Fruit fly (Drosophila melanogaster) whole organism, embryonic: ENCODE data around the gene Gart.

Experiments
- Adf1 ChIP-seq: fragments of 200-800 bp; sonication (Bioruptor generic); IDR thresholded peaks from 2 replicates; pipeline ENCODE4 v1.3.6; 2022; ENCODE audit warnings: missing biosample characterization, missing genetic modification characterization
- CG11247 ChIP-seq: fragments of 200-800 bp; sonication (Bioruptor generic); IDR thresholded peaks from 2 replicates; pipeline ENCODE4 v1.3.6; 2022; ENCODE audit warnings: missing biosample characterization, missing genetic modification characterization
- CG11723 ChIP-seq: fragments of 200-800 bp; sonication (Bioruptor generic); optimal IDR thresholded peaks from 2 replicates; lab custom pipeline; 2017; ENCODE audit warnings: missing biosample characterization, mild to moderate bottlenecking, missing genetic modification characterization
- CG12236 ChIP-seq: fragments of 200-800 bp; sonication (Bioruptor generic); optimal IDR thresholded peaks from 2 replicates; lab custom pipeline; 2016; ENCODE audit warnings: missing biosample characterization, missing genetic modification characterization
- CG13296 ChIP-seq: fragments of 200-800 bp; sonication (Bioruptor generic); optimal IDR thresholded peaks from 3 replicates; lab custom pipeline; 2018; ENCODE audit warnings: missing biosample characterization, mild to moderate bottlenecking, missing genetic modification characterization
- CG13775 ChIP-seq: fragments of 200-800 bp; sonication (Bioruptor generic); optimal IDR thresholded peaks from 3 replicates; lab custom pipeline; 2017; ENCODE audit warnings: missing biosample characterization, mild to moderate bottlenecking, missing genetic modification characterization
- CG13894 ChIP-seq: fragments of 200-800 bp; sonication (Bioruptor generic); optimal IDR thresholded peaks from 3 replicates; lab custom pipeline; 2018; ENCODE audit warnings: missing biosample characterization, mild to moderate bottlenecking, missing genetic modification characterization, moderate library complexity
- CG15011 ChIP-seq: fragments of 200-800 bp; sonication (Bioruptor generic); optimal IDR thresholded peaks from 3 replicates; lab custom pipeline; 2018; ENCODE audit warnings: missing biosample characterization, mild to moderate bottlenecking, missing genetic modification characterization
- CG3065 ChIP-seq: fragments of 200-800 bp; sonication (Bioruptor generic); optimal IDR thresholded peaks from 2 replicates; lab custom pipeline; 2016; ENCODE audit warnings: missing biosample characterization, missing genetic modification characterization
- CG33557 ChIP-seq: fragments of 200-800 bp; sonication (Bioruptor generic); optimal IDR thresholded peaks from 2 replicates; lab custom pipeline; 2019; ENCODE audit warnings: missing biosample characterization, mild to moderate bottlenecking, missing genetic modification characterization, moderate library complexity
- CG34224 ChIP-seq: fragments of 200-800 bp; sonication (Bioruptor generic); IDR thresholded peaks from 3 replicates; pipeline ENCODE4 v1.3.6; 2022; ENCODE audit warnings: missing biosample characterization, missing genetic modification characterization; ENCODE audit not compliant: partially characterized antibody
- CG3726 ChIP-seq: fragments of 200-800 bp; sonication (Bioruptor generic); IDR thresholded peaks from 3 replicates; pipeline ENCODE4, ENCODE4 v1.3.6; 2022; ENCODE audit warnings: missing biosample characterization, missing genetic modification characterization
- CG4282 ChIP-seq: fragments of 200-800 bp; sonication (Bioruptor generic); optimal IDR thresholded peaks from 2 replicates; lab custom pipeline; 2016; ENCODE audit warnings: missing biosample characterization, missing genetic modification characterization
- CG7271 ChIP-seq: fragments of 200-800 bp; sonication (Bioruptor generic); optimal IDR thresholded peaks from 2 replicates; lab custom pipeline; 2018; ENCODE audit warnings: missing biosample characterization, mild to moderate bottlenecking, missing genetic modification characterization, moderate library complexity
- CG7928 ChIP-seq: fragments of 200-800 bp; sonication (Bioruptor generic); optimal IDR thresholded peaks from 2 replicates; lab custom pipeline; 2017; ENCODE audit warnings: missing biosample characterization, mild to moderate bottlenecking, missing genetic modification characterization
- CG8765 ChIP-seq: fragments of 200-800 bp; sonication (Bioruptor generic); IDR thresholded peaks from 2 replicates; pipeline ENCODE4 v1.3.6; 2022; ENCODE audit warnings: missing biosample characterization, missing genetic modification characterization
- Camta ChIP-seq: fragments of 200-800 bp; sonication (Bioruptor generic); optimal IDR thresholded peaks from 2 replicates; lab custom pipeline; 2016; ENCODE audit warnings: missing biosample characterization, missing genetic modification characterization
- Dfd ChIP-seq, 2 experiments: fragments of >200 bp; optimal IDR thresholded peaks; 2 replicates each; lab custom pipeline; 2017; ENCODE audit warnings: missing biosample characterization in 2 of 2, missing genetic modification characterization in 2 of 2
- Elba2 ChIP-seq: fragments of 200-800 bp; sonication (Bioruptor generic); optimal IDR thresholded peaks from 3 replicates; lab custom pipeline; 2016; ENCODE audit warnings: missing biosample characterization, missing genetic modification characterization
- Gug ChIP-seq: fragments of 200-800 bp; sonication (Bioruptor generic); IDR thresholded peaks from 4 replicates; pipeline ENCODE4 v1.3.6; 2022; ENCODE audit warnings: missing biosample characterization, missing genetic modification characterization
- HHEX ChIP-seq: fragments of 200-800 bp; sonication (Bioruptor generic); optimal IDR thresholded peaks from 3 replicates; lab custom pipeline; 2017; ENCODE audit warnings: missing biosample characterization, mild to moderate bottlenecking, missing genetic modification characterization, missing genetic modification reagents
- Hr3 ChIP-seq: fragments of 200-800 bp; sonication (Bioruptor generic); optimal IDR thresholded peaks from 3 replicates; lab custom pipeline; 2016; ENCODE audit warnings: missing biosample characterization, missing genetic modification characterization
- Hr39 ChIP-seq: fragments of >200 bp; optimal IDR thresholded peaks from 2 replicates; lab custom pipeline; 2017
- MTF-1 ChIP-seq: fragments of 200-800 bp; sonication (Bioruptor generic); optimal IDR thresholded peaks from 2 replicates; lab custom pipeline; 2018; ENCODE audit warnings: missing biosample characterization, mild to moderate bottlenecking, missing genetic modification characterization, borderline replicate concordance
- Max ChIP-seq: fragments of 200-800 bp; sonication (Bioruptor generic); optimal IDR thresholded peaks from 2 replicates; lab custom pipeline; 2016; ENCODE audit warnings: missing biosample characterization, mild to moderate bottlenecking, missing genetic modification characterization
- NK7.1 ChIP-seq: fragments of 200-800 bp; sonication (Bioruptor generic); optimal IDR thresholded peaks from 3 replicates; lab custom pipeline; 2016; ENCODE audit warnings: missing biosample characterization, missing genetic modification characterization
- Nf-YB ChIP-seq: fragments of 200-800 bp; sonication (Bioruptor generic); optimal IDR thresholded peaks from 3 replicates; lab custom pipeline; 2019; ENCODE audit warnings: missing biosample characterization, mild to moderate bottlenecking, missing genetic modification characterization, moderate library complexity
- Optix ChIP-seq: fragments of 200-800 bp; sonication (Bioruptor generic); IDR thresholded peaks from 3 replicates; pipeline ENCODE4 v1.3.6; 2022; ENCODE audit warnings: missing biosample characterization, missing genetic modification characterization
- Ravus ChIP-seq: fragments of 200-800 bp; sonication (Bioruptor generic); IDR thresholded peaks from 2 replicates; pipeline ENCODE4 v1.3.6; 2022; ENCODE audit warnings: missing biosample characterization, missing genetic modification characterization
- Six4 ChIP-seq: fragments of 200-800 bp; sonication (Bioruptor generic); optimal IDR thresholded peaks from 2 replicates; lab custom pipeline; 2016; ENCODE audit warnings: missing biosample characterization, missing genetic modification characterization
- Tbp ChIP-seq: fragments of >200 bp; optimal IDR thresholded peaks from 2 replicates; lab custom pipeline; 2018; ENCODE audit warnings: missing biosample characterization, missing genetic modification characterization
- Xrp1 ChIP-seq: fragments of 200-800 bp; sonication (Bioruptor generic); IDR thresholded peaks from 2 replicates; pipeline ENCODE4 v1.3.6; 2022; ENCODE audit warnings: missing biosample characterization, missing genetic modification characterization
- ac ChIP-seq: fragments of 200-800 bp; sonication (Bioruptor generic); optimal IDR thresholded peaks from 3 replicates; lab custom pipeline; 2017; ENCODE audit warnings: missing biosample characterization, mild to moderate bottlenecking, missing genetic modification characterization
- ara ChIP-seq: fragments of 200-800 bp; sonication (Bioruptor generic); IDR thresholded peaks from 2 replicates; pipeline ENCODE4 v1.3.6; 2022; ENCODE audit warnings: missing biosample characterization, missing genetic modification characterization
- ash1 ChIP-seq: fragments of 200-800 bp; sonication (Bioruptor generic); optimal IDR thresholded peaks from 2 replicates; lab custom pipeline; 2018; ENCODE audit warnings: missing biosample characterization, mild to moderate bottlenecking, missing genetic modification characterization
- cas ChIP-seq: fragments of 200-800 bp; sonication (Bioruptor generic); IDR thresholded peaks from 2 replicates; pipeline ENCODE4 v1.3.6; 2022; ENCODE audit warnings: missing biosample characterization, missing genetic modification characterization
- chif ChIP-seq, 2 experiments: fragments of 200-800 bp; sonication (Bioruptor generic); optimal IDR thresholded peaks; 3 replicates each; lab custom pipeline; 2016; ENCODE audit warnings: missing biosample characterization in 2 of 2, missing genetic modification characterization in 2 of 2
- fd3F ChIP-seq: fragments of 200-800 bp; sonication (Bioruptor generic); optimal IDR thresholded peaks from 2 replicates; lab custom pipeline; 2018; ENCODE audit warnings: missing biosample characterization, mild to moderate bottlenecking, missing genetic modification characterization, moderate library complexity
- fu2 ChIP-seq: fragments of 200-800 bp; sonication (Bioruptor generic); optimal IDR thresholded peaks from 2 replicates; lab custom pipeline; 2016; ENCODE audit warnings: missing biosample characterization, missing genetic modification characterization
- ham ChIP-seq: fragments of 200-800 bp; sonication (Bioruptor generic); IDR thresholded peaks from 2 replicates; pipeline ENCODE4 v1.3.6; 2022; ENCODE audit warnings: missing biosample characterization, missing genetic modification characterization
- insv ChIP-seq, 2 experiments: fragments of 200-800 bp; sonication (Bioruptor generic); optimal IDR thresholded peaks; 3 replicates each; lab custom pipeline; 2016 to 2018; ENCODE audit warnings: missing biosample characterization in 2 of 2, missing genetic modification characterization in 2 of 2
- nmo ChIP-seq: fragments of 200-800 bp; sonication (Bioruptor generic); optimal IDR thresholded peaks from 2 replicates; lab custom pipeline; 2018; ENCODE audit warnings: missing biosample characterization, mild to moderate bottlenecking, missing genetic modification characterization, moderate library complexity
- run ChIP-seq: fragments of 200-800 bp; sonication (Bioruptor generic); optimal IDR thresholded peaks from 3 replicates; lab custom pipeline; 2018; ENCODE audit warnings: missing biosample characterization, mild to moderate bottlenecking, missing genetic modification characterization
- sc ChIP-seq, 3 experiments: fragments of >200 bp in 2 of 3; fragments of 200-800 bp in 1 of 3; sonication (Bioruptor generic) in 1 of 3; optimal IDR thresholded peaks; 2 replicates in 2 of 3; 3 replicates in 1 of 3; lab custom pipeline; 2017; ENCODE audit warnings: mild to moderate bottlenecking in 1 of 3, missing biosample characterization in 1 of 3, missing genetic modification characterization in 1 of 3, missing genetic modification reagents in 1 of 3
- sim ChIP-seq: fragments of 200-800 bp; sonication (Bioruptor generic); IDR thresholded peaks from 2 replicates; pipeline ENCODE4 v1.3.6; 2022; ENCODE audit warnings: missing biosample characterization, missing genetic modification characterization
- so ChIP-seq: fragments of 200-800 bp; sonication (Bioruptor generic); IDR thresholded peaks from 3 replicates; pipeline ENCODE4 v1.3.6; 2022; ENCODE audit warnings: missing biosample characterization, missing genetic modification characterization
- tap ChIP-seq: fragments of 200-800 bp; optimal IDR thresholded peaks from 3 replicates; lab custom pipeline; 2019; ENCODE audit warnings: missing biosample characterization, mild to moderate bottlenecking, missing genetic modification characterization, moderate library complexity
- toy ChIP-seq: fragments of 200-800 bp; sonication (Bioruptor generic); IDR thresholded peaks from 2 replicates; pipeline ENCODE4 v1.3.6; 2022; ENCODE audit warnings: missing biosample characterization, missing genetic modification characterization
- vnd ChIP-seq: fragments of 200-800 bp; sonication (Bioruptor generic); IDR thresholded peaks from 3 replicates; pipeline ENCODE4 v1.3.6; 2022; ENCODE audit warnings: missing biosample characterization, missing genetic modification characterization; ENCODE audit not compliant: partially characterized antibody
- z ChIP-seq: fragments of 200-800 bp; sonication (Bioruptor generic); IDR thresholded peaks from 3 replicates; pipeline ENCODE4 v1.3.6; 2022; ENCODE audit warnings: missing biosample characterization, missing genetic modification characterization

Gene Gart

dm6 chr2L:7023614-7024259, at the start of gene Gart (continued):
- TF ChIP-seq MTF-1 (GFP tag; lab: Kevin White, UChicago) (no peak), CG15011 (no peak), fd3F (GFP tag; lab: Kevin White, UChicago) (peak; percentile 52), NK7.1 (no peak), CG8765 (no peak), CG11723 (no peak), Optix (GFP tag; lab: Robert Waterston, UW) (peak; percentile 61; the same call in 1 of the 3 replicates), Tbp (GFP tag; lab: Kevin White, UChicago) (no peak), CG4282 (GFP tag; lab: Kevin White, UChicago) (peak; percentile 58), CG34224 (no peak; the same call in 2 of the 3 replicates), Gug (GFP tag; lab: Robert Waterston, UW) (no peak), CG11247 (GFP tag; lab: Robert Waterston, UW) (0 out of 2 replicates have a peak, but pooled peaks have one; percentile 52), insv (GFP tag; optimal IDR thresholded peaks at IDR 0.05; lab: Kevin White, UChicago) (peak in 1 of 2 experiments; percentile 1), ham (GFP tag; lab: Robert Waterston, UW) (no peak; the same call in 1 of the 2 replicates), Elba2 (GFP tag; lab: Kevin White, UChicago) (no peak), sc (optimal IDR thresholded peaks at IDR 0.05; lab: Kevin White, UChicago) (no peak), sc (GFP tag; optimal IDR thresholded peaks at IDR 0.05; lab: Kevin White, UChicago) (peak; percentile 67), toy (GFP tag; lab: Robert Waterston, UW) (no peak), fu2 (GFP tag; lab: Kevin White, UChicago) (peak; percentile 61), CG13296 (no peak), vnd (GFP tag; lab: Robert Waterston, UW) (no peak), Camta (GFP tag; lab: Kevin White, UChicago) (peak; percentile 22), HHEX (GFP tag; lab: Kevin White, UChicago) (peak; percentile 39), CG12236 (GFP tag; lab: Kevin White, UChicago) (peak; percentile 46), Hr39 (lab: Kevin White, UChicago) (no peak), CG13894 (no peak), tap (tag; lab: Kevin White, UChicago) (no peak), CG33557 (peak; percentile 10), Nf-YB (GFP tag; lab: Kevin White, UChicago) (peak; percentile 65), ac (no peak), CG3065 (no peak), z (no peak), Adf1 (GFP tag; lab: Robert Waterston, UW) (no peak; the same call in 1 of the 2 replicates), CG13775 (GFP tag; lab: Kevin White, UChicago) (peak; percentile 12), sim (GFP tag; lab: Robert Waterston, UW) (peak; percentile 60; the same call in 1 of the 2 replicates), so (GFP tag; lab: Robert Waterston, UW) (0 out of 3 replicates have a peak, but pooled peaks have one; percentile 18), Six4 (peak; percentile 6), run (tag; lab: Kevin White, UChicago) (no peak), CG7271 (no peak), ash1 (GFP tag; lab: Kevin White, UChicago) (no peak), ara (no peak; the same call in 1 of the 2 replicates), Dfd (GFP tag; optimal IDR thresholded peaks at IDR 0.05; lab: Kevin White, UChicago) (no peak), Hr3 (GFP tag; lab: Kevin White, UChicago) (peak; percentile 55), cas (GFP tag; lab: Robert Waterston, UW) (no peak), CG3726 (GFP tag; lab: Robert Waterston, UW) (no peak), Max (GFP tag; lab: Kevin White, UChicago) (peak; percentile 27), CG7928 (GFP tag; lab: Kevin White, UChicago) (peak; percentile 13), nmo (peak; percentile 50), chif (GFP tag; optimal IDR thresholded peaks at IDR 0.05; lab: Kevin White, UChicago) (peak; percentile 53 to 56), Ravus (GFP tag; lab: Robert Waterston, UW) (no peak; the same call in 1 of the 2 replicates), Xrp1 (GFP tag; lab: Robert Waterston, UW) (no peak; the same call in 1 of the 2 replicates)
